Fruit fly (Drosophila melanogaster): ENCODE measurements around the gene CG14434.

CG14434 gene

dm6 chrX:6849178-6849956, 17.6 kb downstream of the CG14434 start, which contains the start of the genes Cht11 and CG4558 (continued):
- TF ChIP-seq CG17612 (GFP tag; IDR thresholded peaks at IDR 0.05) (peak; percentile 24; the same call in 1 of the 2 replicates), CG15696 (tag; optimal IDR thresholded peaks at IDR 0.05) (peak; percentile 79), ase (GFP tag; IDR thresholded peaks at IDR 0.05) (peak; percentile 82), Spps (tag; optimal IDR thresholded peaks at IDR 0.05) (peak; percentile 64), lola (GFP tag; optimal IDR thresholded peaks at IDR 0.05) (peak in 1 of 3 experiments; percentile 74), cad (GFP tag; optimal IDR thresholded peaks at IDR 0.05) (no peak), CG14014 (GFP tag; IDR thresholded peaks at IDR 0.05) (peak; percentile 83), Vsx1 (GFP tag; optimal IDR thresholded peaks at IDR 0.05) (peak; percentile 41), B-H2 (GFP tag; optimal IDR thresholded peaks at IDR 0.05) (peak; percentile 88), CG12942 (GFP tag; optimal IDR thresholded peaks at IDR 0.05) (peak; percentile 72), CG13296 (GFP tag; optimal IDR thresholded peaks at IDR 0.05) (peak; percentile 78), Xrp1 (GFP tag; IDR thresholded peaks at IDR 0.05) (peak; percentile 88), z (GFP tag; IDR thresholded peaks at IDR 0.05) (no peak), CG8388 (GFP tag; optimal IDR thresholded peaks at IDR 0.05) (peak; percentile 76), CG4424 (GFP tag; optimal IDR thresholded peaks at IDR 0.05) (peak; percentile 75), en (GFP tag; optimal IDR thresholded peaks at IDR 0.05) (no peak), CG12391 (tag; optimal IDR thresholded peaks at IDR 0.05) (peak; percentile 89), CkIIα-i1 (GFP tag; IDR thresholded peaks at IDR 0.05) (no peak), seq (GFP tag; IDR thresholded peaks at IDR 0.05) (peak; percentile 58; the same call in 1 of the 2 replicates), Dp (GFP tag; optimal IDR thresholded peaks at IDR 0.05) (peak; percentile 20), unpg (GFP tag; optimal IDR thresholded peaks at IDR 0.05) (peak; percentile 81), B-H1 (GFP tag; IDR thresholded peaks at IDR 0.05) (peak; percentile 69), pan (optimal IDR thresholded peaks at IDR 0.05) (no peak), pan (GFP tag; optimal IDR thresholded peaks at IDR 0.05 in 1 of 2, IDR thresholded peaks at IDR 0.05 in 1 of 2) (peak in 1 of 2 experiments; percentile 86), Med (GFP tag) (peak; percentile 94), hkb (optimal IDR thresholded peaks at IDR 0.05) (no peak), hkb (GFP tag; IDR thresholded peaks at IDR 0.05) (peak; percentile 84), lmd (GFP tag; IDR thresholded peaks at IDR 0.05) (peak; percentile 87), kah (GFP tag; optimal IDR thresholded peaks at IDR 0.05) (peak; percentile 33), gt (GFP tag; IDR thresholded peaks at IDR 0.05) (peak; percentile 16; the same call in 1 of the 2 replicates), CG10209 (GFP tag; optimal IDR thresholded peaks at IDR 0.05) (peak; percentile 76), CG8924 (tag; optimal IDR thresholded peaks at IDR 0.05) (peak; percentile 91), Nf-YC (tag; optimal IDR thresholded peaks at IDR 0.05) (peak; percentile 75), unc-4 (GFP tag; IDR thresholded peaks at IDR 0.05; ENCODE audit: partially characterized antibody) (peak; percentile 57; the same call in 1 of the 2 replicates), jumu (GFP tag; optimal IDR thresholded peaks at IDR 0.05) (peak; percentile 64), pros (GFP tag; optimal IDR thresholded peaks at IDR 0.05) (no peak), CG16815 (GFP tag; optimal IDR thresholded peaks at IDR 0.05) (peak; percentile 65), CG10431 (GFP tag; optimal IDR thresholded peaks at IDR 0.05) (peak; percentile 54), Neu2 (GFP tag; optimal IDR thresholded peaks at IDR 0.05; ENCODE audit: borderline replicate concordance) (no peak), CG2889 (GFP tag; IDR thresholded peaks at IDR 0.05) (peak; percentile 76), CG6175 (GFP tag; IDR thresholded peaks at IDR 0.05) (peak; percentile 47; the same call in 1 of the 3 replicates), Hey (tag; optimal IDR thresholded peaks at IDR 0.05) (no peak), chn (GFP tag; optimal IDR thresholded peaks at IDR 0.05) (peak; percentile 79), CG4360 (GFP tag; IDR thresholded peaks at IDR 0.05) (peak; percentile 35; the same call in 1 of the 2 replicates), Chrac-16 (GFP tag; optimal IDR thresholded peaks at IDR 0.05) (peak; percentile 81), Blimp-1 (GFP tag; optimal IDR thresholded peaks at IDR 0.05) (peak; percentile 74), CG1647 (GFP tag; optimal IDR thresholded peaks at IDR 0.05) (peak; percentile 37), Dll (GFP tag; IDR thresholded peaks at IDR 0.05; ENCODE audit: partially characterized antibody) (peak; percentile 64; the same call in 3 of the 4 replicates), br (optimal IDR thresholded peaks at IDR 0.05) (no peak)
